Fruit fly (Drosophila melanogaster): ENCODE results near the gene Gr68a.

- no peak for TF ChIP-seq Myc (optimal IDR thresholded peaks at IDR 0.05)
- no peak for TF ChIP-seq Sin3A (optimal IDR thresholded peaks at IDR 0.05)
- no peak for TF ChIP-seq psq (optimal IDR thresholded peaks at IDR 0.05)
- TF ChIP-seq ttk (optimal IDR thresholded peaks at IDR 0.05) = no peak
- TF ChIP-seq h (optimal IDR thresholded peaks at IDR 0.05) = no peak
- no peak for TF ChIP-seq insv (optimal IDR thresholded peaks at IDR 0.05)
These were observed 50.5 kb downstream of the Gr68a start for dm6 chr3L:11801622-11802021.
